Fruit fly (Drosophila melanogaster): ENCODE results near the gene ouib.

Gene ouib

DNA sequence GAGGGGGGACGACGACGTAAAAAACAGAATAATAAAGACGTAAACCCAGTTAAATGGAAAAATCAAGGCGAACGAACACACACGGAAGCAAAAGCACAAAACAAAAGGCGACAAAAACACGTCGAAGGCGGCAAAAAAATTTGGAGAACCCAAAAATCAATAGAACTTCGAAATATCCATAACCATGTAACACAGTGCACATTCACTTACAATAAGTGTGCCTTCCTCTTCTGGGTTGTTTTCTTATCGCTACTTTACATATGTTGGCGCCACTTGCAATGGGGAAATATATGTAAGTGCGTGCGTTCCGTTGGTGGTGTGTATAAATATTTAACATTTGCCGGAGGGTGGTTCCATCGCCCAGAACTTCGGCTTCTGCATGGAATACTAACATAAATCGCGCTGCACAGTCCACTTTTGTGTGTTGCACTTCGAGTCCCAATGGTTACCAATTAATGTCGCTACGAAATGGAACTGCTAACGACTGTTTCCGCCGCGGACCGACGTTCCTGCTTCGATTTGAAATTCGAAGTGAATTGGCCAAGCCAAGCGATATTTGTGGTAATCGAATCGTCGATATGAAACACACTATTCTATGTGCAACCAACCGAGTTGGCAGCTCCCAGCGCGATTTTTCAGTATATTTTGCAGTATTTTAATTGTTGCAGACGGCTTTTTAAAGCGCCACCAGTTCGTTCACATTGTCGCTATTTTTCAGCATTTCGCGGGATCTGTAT lies 22.0 kb downstream of the ouib start, which contains the start of the genes CG9801 and Nasp (continued):
- peak; percentile 84 for TF ChIP-seq CG1603 (tag; optimal IDR thresholded peaks at IDR 0.05)
- no peak for TF ChIP-seq B-H1 (GFP tag; IDR thresholded peaks at IDR 0.05)
- TF ChIP-seq CG2129 (GFP tag; IDR thresholded peaks at IDR 0.05; ENCODE audit: partially characterized antibody) = no peak
- TF ChIP-seq cato (GFP tag; optimal IDR thresholded peaks at IDR 0.05; ENCODE audit: borderline replicate concordance) = no peak
- no peak for TF ChIP-seq Side (GFP tag; optimal IDR thresholded peaks at IDR 0.05)
- TF ChIP-seq CG30020 (tag; optimal IDR thresholded peaks at IDR 0.05) = peak; percentile 35
- TF ChIP-seq CG14050 (GFP tag; IDR thresholded peaks at IDR 0.05) = no peak
- peak; percentile 56 for TF ChIP-seq sd (tag; optimal IDR thresholded peaks at IDR 0.05)
- TF ChIP-seq CG11456 (GFP tag; IDR thresholded peaks at IDR 0.05) = 0 out of 3 replicates have a peak, but pooled peaks have one; percentile 13
- no peak for TF ChIP-seq Neu2 (GFP tag; optimal IDR thresholded peaks at IDR 0.05; ENCODE audit: borderline replicate concordance)
- TF ChIP-seq lab (GFP tag; optimal IDR thresholded peaks at IDR 0.05) = peak; percentile 63
- TF ChIP-seq CG13424 (tag; optimal IDR thresholded peaks at IDR 0.05) = no peak
- TF ChIP-seq CG18599 (GFP tag; optimal IDR thresholded peaks at IDR 0.05) = peak; percentile 13
- peak; percentile 48; the same call in 1 of the 3 replicates for TF ChIP-seq so (GFP tag; IDR thresholded peaks at IDR 0.05)
- no peak for TF ChIP-seq CG8478 (optimal IDR thresholded peaks at IDR 0.05)
- TF ChIP-seq Sry-δ (GFP tag; optimal IDR thresholded peaks at IDR 0.05) = peak; percentile 83
- peak; percentile 46 for TF ChIP-seq CG2120 (GFP tag; optimal IDR thresholded peaks at IDR 0.05)
- no peak for TF ChIP-seq Hr78 (GFP tag; optimal IDR thresholded peaks at IDR 0.05)
- peak; percentile 20 for TF ChIP-seq kah (GFP tag; optimal IDR thresholded peaks at IDR 0.05)
- peak; percentile 45 for TF ChIP-seq chn (GFP tag; optimal IDR thresholded peaks at IDR 0.05)
- no peak for TF ChIP-seq CG7786 (GFP tag; optimal IDR thresholded peaks at IDR 0.05)
- no peak for TF ChIP-seq fd102C (GFP tag; optimal IDR thresholded peaks at IDR 0.05)
- peak; percentile 56; the same call in 2 of the 3 replicates for TF ChIP-seq CG34422 (GFP tag; IDR thresholded peaks at IDR 0.05)
- peak; percentile 13 for TF ChIP-seq CG10209 (GFP tag; optimal IDR thresholded peaks at IDR 0.05)
- TF ChIP-seq CG1792 (GFP tag; optimal IDR thresholded peaks at IDR 0.05) = no peak
- TF ChIP-seq NC2β (GFP tag; optimal IDR thresholded peaks at IDR 0.05) = peak; percentile 62
- no peak for TF ChIP-seq PHDP (tag; optimal IDR thresholded peaks at IDR 0.05)
- peak; percentile 7 for TF ChIP-seq ERR (GFP tag; optimal IDR thresholded peaks at IDR 0.05)
- peak; percentile 11 for TF ChIP-seq dmrt11E (tag; optimal IDR thresholded peaks at IDR 0.05)
- TF ChIP-seq nau (GFP tag; optimal IDR thresholded peaks at IDR 0.05) = peak; percentile 4
- TF ChIP-seq CG9797 (GFP tag; optimal IDR thresholded peaks at IDR 0.05) = peak; percentile 94
- no peak for TF ChIP-seq CG10431 (GFP tag; optimal IDR thresholded peaks at IDR 0.05)
- TF ChIP-seq CG10366 (GFP tag; IDR thresholded peaks at IDR 0.05) = peak; percentile 9; the same call in 1 of the 2 replicates
- TF ChIP-seq hbn (GFP tag; IDR thresholded peaks at IDR 0.05; ENCODE audit: partially characterized antibody) = peak; percentile 57
- TF ChIP-seq CG6791 (GFP tag; IDR thresholded peaks at IDR 0.05; ENCODE audit: partially characterized antibody) = peak; percentile 76
- TF ChIP-seq zf30C (GFP tag; optimal IDR thresholded peaks at IDR 0.05) = no peak
- peak; percentile 95 for TF ChIP-seq Ets97D (GFP tag; optimal IDR thresholded peaks at IDR 0.05)
- TF ChIP-seq CG17568 (GFP tag; optimal IDR thresholded peaks at IDR 0.05) = no peak
- no peak for TF ChIP-seq CG12104 (GFP tag; optimal IDR thresholded peaks at IDR 0.05)
- peak; percentile 28 for TF ChIP-seq grau (tag; optimal IDR thresholded peaks at IDR 0.05)
- TF ChIP-seq Drgx (GFP tag; IDR thresholded peaks at IDR 0.05) = no peak
- TF ChIP-seq CkIIα-i1 (GFP tag; IDR thresholded peaks at IDR 0.05) = no peak
- peak; percentile 81 for TF ChIP-seq CG33213 (GFP tag; optimal IDR thresholded peaks at IDR 0.05)
- peak; percentile 20 for TF ChIP-seq CG12155 (GFP tag; optimal IDR thresholded peaks at IDR 0.05)
- TF ChIP-seq Atf6 (GFP tag; IDR thresholded peaks at IDR 0.05) = no peak
- TF ChIP-seq pnt (GFP tag; optimal IDR thresholded peaks at IDR 0.05) = no peak
- peak; percentile 39 for TF ChIP-seq pb (GFP tag; optimal IDR thresholded peaks at IDR 0.05)
- TF ChIP-seq CG17385 (GFP tag; optimal IDR thresholded peaks at IDR 0.05) = peak; percentile 32
- no peak for TF ChIP-seq CG8765 (GFP tag; IDR thresholded peaks at IDR 0.05)
